Worm (Caenorhabditis elegans) whole organism, midembryonic: ENCODE measurements around the gene fbxa-48.

Experiments
- T22C8.4 ChIP-seq: fragments of 200-800 bp; sonication (Bioruptor generic); IDR thresholded peaks from 2 replicates; pipeline ENCODE4 v1.3.6; 2022; ENCODE audit warnings: missing genetic modification characterization, missing compliant biosample characterization
- cog-1 ChIP-seq: sonication (generic microtip); optimal IDR thresholded peaks from 2 replicates; lab custom pipeline; 2016; ENCODE audit warnings: missing genetic modification characterization, missing compliant biosample characterization

DNA sequence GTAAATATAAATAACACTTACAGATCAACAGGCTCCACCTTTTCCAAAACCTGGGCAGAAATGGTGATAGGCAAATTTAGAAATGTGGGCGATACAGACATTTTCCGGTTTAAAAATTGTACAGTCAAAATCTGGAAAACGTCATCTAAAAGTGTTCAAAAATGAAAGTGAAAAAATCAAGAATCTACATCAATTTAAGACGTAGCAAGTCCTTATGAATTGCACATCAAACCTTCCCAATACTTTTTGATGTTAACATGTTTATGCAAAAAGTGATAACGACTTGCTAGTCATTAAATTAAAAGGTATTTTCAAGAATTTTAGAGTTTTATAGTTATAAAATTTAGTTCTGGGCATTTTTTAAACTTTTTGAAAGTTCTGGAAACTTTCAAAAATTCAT, 20.6 kb downstream of the fbxa-48 start, which contains the start of gene fbxa-7:
- TF ChIP-seq cog-1 (tag; lab: Kevin White, UChicago) = no peak
- no peak for TF ChIP-seq T22C8.4 (GFP tag; lab: Robert Waterston, UW)
